Worm (Caenorhabditis elegans) whole organism, L1 larva: ENCODE data around the gene VC5.2.
A peak's percentile ranks its signal among the peaks of the same experiment; 100 is the strongest.

ENCODE experiments used
- C16A3.4 ChIP-seq: fragments of 150-350 bp; optimal IDR thresholded peaks from 2 replicates; lab custom pipeline; 2014; ENCODE audit warnings: missing biosample characterization, missing genetic modification characterization
- F16B12.6 ChIP-seq: fragments of 150-350 bp; optimal IDR thresholded peaks from 2 replicates; lab custom pipeline; 2014; ENCODE audit warnings: missing biosample characterization, missing genetic modification characterization
- aha-1 ChIP-seq: fragments of 150-350 bp; optimal IDR thresholded peaks from 2 replicates; lab custom pipeline; 2014; ENCODE audit warnings: missing biosample characterization, missing genetic modification characterization
- blmp-1 ChIP-seq: fragments of 150-350 bp; optimal IDR thresholded peaks from 2 replicates; lab custom pipeline; 2014; ENCODE audit warnings: missing biosample characterization, missing genetic modification characterization
- ceh-63 ChIP-seq: fragments of 200-800 bp; sonication (Bioruptor generic); optimal IDR thresholded peaks from 2 replicates; lab custom pipeline; 2018; ENCODE audit warnings: mild to moderate bottlenecking, missing genetic modification characterization, missing compliant biosample characterization
- ceh-88 ChIP-seq: fragments of 200-800 bp; sonication (Bioruptor generic); IDR thresholded peaks from 2 replicates; pipeline ENCODE4 v1.3.6; 2022; ENCODE audit warnings: missing genetic modification characterization, missing compliant biosample characterization
- ces-1 ChIP-seq: fragments of 150-350 bp; optimal IDR thresholded peaks from 2 replicates; lab custom pipeline; 2014; ENCODE audit warnings: missing biosample characterization, missing genetic modification reagents, missing genetic modification characterization
- efl-1 ChIP-seq, 4 experiments: fragments of 150-350 bp; optimal IDR thresholded peaks in 3 of 4; peaks in 1 of 4; 1 replicate in 1 of 4; 2 replicates in 3 of 4; lab custom pipeline; 2014; ENCODE audit warnings: missing biosample characterization in 2 of 4, missing genetic modification characterization in 2 of 4, missing genetic modification reagents in 2 of 4
- egl-27 ChIP-seq, 2 experiments: fragments of 150-350 bp in 1 of 2; sonication (generic microtip); optimal IDR thresholded peaks; 3 replicates each; lab custom pipeline; 2017 to 2018; ENCODE audit warnings: missing biosample characterization in 2 of 2, missing genetic modification characterization in 2 of 2, missing genetic modification reagents in 2 of 2
- fkh-10 ChIP-seq: sonication (generic microtip); optimal IDR thresholded peaks from 2 replicates; lab custom pipeline; 2017; ENCODE audit warnings: missing biosample characterization, missing genetic modification reagents, missing genetic modification characterization
- fkh-4 ChIP-seq: sonication (generic microtip); optimal IDR thresholded peaks from 2 replicates; lab custom pipeline; 2016; ENCODE audit warnings: missing compliant biosample characterization, missing genetic modification characterization, borderline replicate concordance
- hlh-4 ChIP-seq: sonication (generic microtip); optimal IDR thresholded peaks from 2 replicates; lab custom pipeline; 2016; ENCODE audit warnings: mild to moderate bottlenecking, missing genetic modification characterization, missing compliant biosample characterization
- irx-1 ChIP-seq: sonication (generic microtip); optimal IDR thresholded peaks from 2 replicates; lab custom pipeline; 2016; ENCODE audit warnings: missing genetic modification characterization, missing compliant biosample characterization
- isw-1 ChIP-seq: fragments of 200-800 bp; sonication (Bioruptor generic); IDR thresholded peaks from 2 replicates; pipeline ENCODE4 v1.3.6; 2022; ENCODE audit warnings: missing genetic modification characterization, missing compliant biosample characterization
- lin-14 ChIP-seq: fragments of 200-800 bp; sonication (Bioruptor generic); optimal IDR thresholded peaks from 2 replicates; lab custom pipeline; 2018; ENCODE audit warnings: mild to moderate bottlenecking, missing genetic modification characterization, moderate library complexity, missing compliant biosample characterization
- lsy-2 ChIP-seq, 2 experiments: fragments of 150-350 bp; optimal IDR thresholded peaks; 2 replicates each; lab custom pipeline; 2014; ENCODE audit warnings: missing biosample characterization in 2 of 2, missing genetic modification characterization in 2 of 2
- nhr-12 ChIP-seq: sonication (generic microtip); optimal IDR thresholded peaks from 2 replicates; lab custom pipeline; 2017; ENCODE audit warnings: missing biosample characterization, missing genetic modification characterization
- nhr-237 ChIP-seq: fragments of 150-350 bp; optimal IDR thresholded peaks from 2 replicates; lab custom pipeline; 2014; ENCODE audit warnings: missing biosample characterization, missing genetic modification characterization
- nhr-71 ChIP-seq: sonication (generic microtip); optimal IDR thresholded peaks from 2 replicates; lab custom pipeline; 2016; ENCODE audit warnings: mild to moderate bottlenecking, missing genetic modification characterization, moderate library complexity, missing compliant biosample characterization
- nhr-76 ChIP-seq: sonication (generic microtip); optimal IDR thresholded peaks from 2 replicates; lab custom pipeline; 2017; ENCODE audit warnings: missing biosample characterization, missing genetic modification characterization
- nhr-85 ChIP-seq: sonication (generic microtip); peaks from one replicate; lab custom pipeline; 2016; ENCODE audit warnings: missing genetic modification characterization, inconsistent platforms, missing compliant biosample characterization
- snpc-4 ChIP-seq: fragments of 150-350 bp; optimal IDR thresholded peaks from 2 replicates; lab custom pipeline; 2014; ENCODE audit warnings: missing biosample characterization, missing genetic modification characterization
- sup-37 ChIP-seq: fragments of 200-800 bp; sonication (Bioruptor generic); optimal IDR thresholded peaks from 2 replicates; lab custom pipeline; 2018; ENCODE audit warnings: mild to moderate bottlenecking, missing genetic modification characterization, missing compliant biosample characterization
- tbx-2 ChIP-seq: sonication (generic microtip); optimal IDR thresholded peaks from 2 replicates; lab custom pipeline; 2016; ENCODE audit warnings: missing genetic modification characterization, missing compliant biosample characterization
- unc-62 ChIP-seq: fragments of 150-350 bp; optimal IDR thresholded peaks from 2 replicates; lab custom pipeline; 2014; ENCODE audit warnings: missing biosample characterization, missing genetic modification reagents, missing genetic modification characterization
- vab-15 ChIP-seq: sonication (generic microtip); optimal IDR thresholded peaks from 2 replicates; lab custom pipeline; 2017; ENCODE audit warnings: missing genotype, mild to moderate bottlenecking, missing genetic modification characterization, missing compliant biosample characterization
- zag-1 ChIP-seq: fragments of 150-350 bp; optimal IDR thresholded peaks from 2 replicates; lab custom pipeline; 2014; ENCODE audit warnings: missing biosample characterization, missing genetic modification characterization

The VC5.2 gene

DNA sequence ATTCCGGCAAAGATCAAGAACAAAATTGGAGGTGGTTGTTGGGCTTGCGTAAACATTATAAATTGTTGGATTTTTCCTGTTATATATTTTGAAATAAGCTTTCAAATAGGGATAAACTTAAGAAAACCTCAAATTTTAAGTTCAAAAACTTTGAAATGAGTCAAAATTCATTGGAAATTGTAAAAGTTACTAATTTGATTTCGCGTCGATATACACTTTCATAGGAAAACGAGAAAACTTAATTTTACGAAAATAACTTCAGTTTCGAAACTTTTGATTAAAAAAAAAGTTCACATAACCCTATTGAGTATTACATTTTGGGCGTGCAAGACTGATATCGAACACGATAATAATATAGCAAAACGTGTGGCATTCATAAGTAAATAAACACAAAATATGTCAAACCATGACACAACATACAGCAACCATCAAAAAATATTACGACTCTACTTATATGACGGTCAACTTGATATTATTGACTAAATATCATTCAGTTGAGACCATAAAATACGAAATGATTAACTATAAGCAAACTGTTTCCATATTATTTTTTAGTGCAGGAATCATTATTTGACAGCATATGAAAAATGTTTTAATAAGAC lies 10.5 kb downstream of the VC5.2 start:
- TF ChIP-seq ceh-88 (GFP tag; lab: Robert Waterston, UW) (no peak), efl-1 (optimal IDR thresholded peaks at IDR 0.05; lab: Kevin White, UChicago) (no peak), efl-1 (GFP tag; optimal IDR thresholded peaks at IDR 0.05 in 1 of 2; lab: Kevin White, UChicago) (peak in 1 of 2 experiments; percentile 91)
- TF ChIP-seq, all 84 proteins: peak for 1

DNA sequence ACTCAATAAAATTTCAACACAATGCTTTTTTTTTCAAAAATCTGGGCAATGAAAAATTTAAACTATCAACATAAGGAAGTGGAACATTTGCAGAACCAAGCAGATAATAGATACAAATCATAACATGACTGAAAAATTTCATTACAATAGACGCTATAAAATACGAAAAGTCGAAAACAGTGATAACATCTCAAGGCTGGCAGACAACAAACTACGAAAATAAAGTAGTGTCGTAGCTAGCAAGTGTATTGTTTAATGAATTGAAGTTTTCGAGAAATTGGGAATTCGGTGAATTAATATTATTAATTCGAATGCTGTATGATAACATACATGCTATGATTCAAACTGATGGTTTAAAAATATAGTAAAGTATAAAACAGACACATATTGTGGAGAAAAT lies 11.1 kb downstream of the VC5.2 start:
- TF ChIP-seq tbx-2 (tag; lab: Kevin White, UChicago) (no peak), F16B12.6 (tag; lab: Kevin White, UChicago) (no peak), efl-1 (optimal IDR thresholded peaks at IDR 0.05; lab: Kevin White, UChicago) (no peak), efl-1 (GFP tag; optimal IDR thresholded peaks at IDR 0.05 in 1 of 2; lab: Kevin White, UChicago) (peak in 1 of 2 experiments; percentile 6)

DNA sequence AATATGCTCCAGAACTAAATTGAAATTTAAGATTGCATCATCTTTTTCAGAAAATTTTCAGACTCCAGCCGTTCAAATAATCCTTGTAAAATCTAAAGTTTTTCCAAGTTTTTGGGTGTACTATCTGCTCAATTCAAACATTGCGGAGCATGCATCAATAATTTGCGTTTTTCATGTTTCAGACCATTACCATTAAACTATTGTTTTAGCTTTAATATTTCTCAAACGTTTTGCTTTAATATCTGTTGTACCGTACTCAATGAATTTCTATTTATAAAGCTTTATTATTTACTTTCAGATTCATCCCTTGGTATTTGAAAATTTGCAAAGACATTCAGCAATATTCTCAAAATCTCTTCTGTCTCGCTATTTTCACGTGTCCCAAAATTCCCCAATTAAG lies 17.5 kb downstream of the VC5.2 start, which contains the start of gene odr-2:
TSS of gene odr-2 (plus strand) at position 301 of the 400 bp plus-strand sequence.
- TF ChIP-seq vab-15 (tag; lab: Kevin White, UChicago), result no peak
- no peak for TF ChIP-seq nhr-71
- no peak for TF ChIP-seq fkh-4 (tag; lab: Kevin White, UChicago)
- no peak for TF ChIP-seq zag-1 (tag; lab: Kevin White, UChicago)
- no peak for TF ChIP-seq blmp-1 (tag; lab: Kevin White, UChicago)

DNA sequence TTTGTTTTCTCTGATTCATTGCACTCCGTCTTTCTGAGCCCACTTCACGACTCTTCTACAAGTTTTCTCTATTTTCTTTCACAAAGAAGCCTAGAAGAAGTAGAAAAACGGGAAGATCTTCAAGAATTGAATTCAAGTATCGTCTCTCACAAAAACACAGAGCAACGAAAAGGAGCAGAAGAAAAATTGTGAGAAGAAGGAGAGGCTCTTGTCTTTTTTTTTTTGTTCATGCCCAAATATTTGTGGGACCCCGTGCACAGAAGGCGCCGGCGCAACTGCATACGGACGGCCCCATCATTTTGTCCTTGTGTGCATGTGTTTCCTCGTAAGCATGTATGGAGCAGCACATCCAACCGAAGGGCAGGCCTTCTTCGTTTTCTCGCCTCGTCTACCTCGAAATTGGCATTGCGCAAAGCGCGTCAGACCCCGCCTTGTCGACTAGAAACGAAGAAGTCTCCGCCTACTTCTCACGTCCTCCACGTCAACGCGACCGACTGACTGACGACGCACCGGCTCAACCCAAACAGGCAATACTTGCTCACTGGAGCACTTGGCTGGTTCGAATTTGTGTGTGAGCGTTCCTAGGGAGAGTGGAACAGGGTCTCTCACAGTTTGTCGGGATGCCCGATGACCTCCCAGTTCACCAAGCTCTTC lies 20.9 kb downstream of the VC5.2 start:
- TF ChIP-seq nhr-76 (tag; lab: Kevin White, UChicago) (no peak), C16A3.4 (tag; lab: Kevin White, UChicago) (no peak), fkh-10 (GFP tag; lab: Kevin White, UChicago) (peak; percentile 60), irx-1 (tag; lab: Kevin White, UChicago) (no peak), aha-1 (no peak), zag-1 (tag; lab: Kevin White, UChicago) (no peak), hlh-4 (tag; lab: Kevin White, UChicago) (no peak), sup-37 (GFP tag; lab: Kevin White, UChicago) (no peak), nhr-85 (tag; lab: Kevin White, UChicago) (no peak), egl-27 (tag; optimal IDR thresholded peaks at IDR 0.05; lab: Kevin White, UChicago) (no peak), lin-14 (GFP tag; lab: Kevin White, UChicago) (peak; percentile 44)

DNA sequence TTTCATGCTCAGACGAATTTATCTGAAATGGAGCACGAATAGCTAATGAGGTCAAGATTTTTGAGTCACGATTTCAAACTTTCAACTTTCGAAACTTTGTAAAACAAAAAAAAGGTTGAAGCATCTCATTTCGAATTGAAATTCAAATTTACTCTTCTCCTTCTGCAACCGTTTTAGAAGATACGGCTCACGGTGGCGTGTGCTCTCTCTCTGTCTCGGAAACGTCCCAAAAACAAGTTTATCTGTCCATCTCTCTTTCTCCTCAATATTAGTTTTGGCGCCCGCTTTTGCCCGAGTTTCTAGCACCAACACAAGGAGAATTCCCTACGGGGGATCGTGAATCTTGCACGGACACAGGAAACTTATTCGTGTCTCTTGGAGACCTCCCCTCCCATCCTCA lies 24.6 kb downstream of the VC5.2 start:
- TF ChIP-seq fkh-10 (GFP tag; lab: Kevin White, UChicago) (peak; percentile 55), lin-14 (GFP tag; lab: Kevin White, UChicago) (peak; percentile 26), isw-1 (GFP tag; lab: Robert Waterston, UW) (no peak)

DNA sequence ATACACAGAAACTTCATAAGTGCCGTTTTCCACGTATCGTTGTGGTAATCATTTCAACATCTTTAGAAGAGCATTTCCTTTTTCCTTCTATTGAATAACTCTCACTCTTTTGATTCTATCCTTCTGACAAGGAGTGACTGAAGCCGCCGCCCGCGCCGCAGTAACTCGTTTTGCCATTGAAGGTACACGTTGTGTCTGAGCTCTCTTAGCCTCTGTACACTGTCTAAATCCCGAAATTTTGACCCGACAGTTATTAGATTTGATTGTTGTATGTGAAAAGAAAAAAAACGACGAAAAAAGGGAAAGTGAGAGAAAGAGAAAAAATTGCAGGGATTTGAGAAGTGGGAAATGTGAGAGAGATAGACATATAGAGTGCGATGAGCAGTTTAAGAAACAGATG lies 25.5 kb downstream of the VC5.2 start:
- TF ChIP-seq snpc-4 (tag; lab: Kevin White, UChicago) (no peak), fkh-10 (GFP tag; lab: Kevin White, UChicago) (peak; percentile 89), lin-14 (GFP tag; lab: Kevin White, UChicago) (peak; percentile 79), blmp-1 (tag; lab: Kevin White, UChicago) (peak; percentile 22), ces-1 (GFP tag; lab: Kevin White, UChicago) (peak; percentile 63), nhr-71 (peak; percentile 28), unc-62 (no peak), irx-1 (tag; lab: Kevin White, UChicago) (peak; percentile 12), hlh-4 (tag; lab: Kevin White, UChicago) (no peak), nhr-12 (no peak), lsy-2 (tag; optimal IDR thresholded peaks at IDR 0.05; lab: Kevin White, UChicago) (peak in 1 of 2 experiments; percentile 23)

DNA sequence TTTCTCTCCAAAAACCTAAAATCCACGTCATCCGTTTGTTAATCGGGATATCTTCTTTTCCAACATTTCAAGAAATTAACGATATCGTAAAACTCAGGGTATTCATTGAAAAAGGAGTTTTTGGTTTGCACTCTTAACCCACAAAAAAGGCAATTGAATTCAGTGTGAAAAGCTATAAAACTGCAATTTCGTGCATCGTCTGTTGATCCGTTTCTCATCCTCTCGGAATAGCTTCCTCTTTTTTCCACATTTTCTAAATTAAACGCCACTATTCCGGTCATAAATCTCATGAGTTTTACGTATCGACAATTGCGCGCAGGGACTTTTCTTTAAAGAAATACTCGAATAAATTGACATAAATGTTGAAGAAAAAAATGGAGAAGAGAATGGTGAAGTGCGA lies 26.5 kb downstream of the VC5.2 start:
- TF ChIP-seq nhr-237 (no peak), ceh-63 (GFP tag; lab: Kevin White, UChicago) (peak; percentile 84)
- TF ChIP-seq, all 84 proteins: peak for 1
